Worm (Caenorhabditis elegans): ENCODE data around the gene srp-1.
A peak's percentile ranks its signal among the peaks of the same experiment; 100 is the strongest.

The srp-1 gene

DNA sequence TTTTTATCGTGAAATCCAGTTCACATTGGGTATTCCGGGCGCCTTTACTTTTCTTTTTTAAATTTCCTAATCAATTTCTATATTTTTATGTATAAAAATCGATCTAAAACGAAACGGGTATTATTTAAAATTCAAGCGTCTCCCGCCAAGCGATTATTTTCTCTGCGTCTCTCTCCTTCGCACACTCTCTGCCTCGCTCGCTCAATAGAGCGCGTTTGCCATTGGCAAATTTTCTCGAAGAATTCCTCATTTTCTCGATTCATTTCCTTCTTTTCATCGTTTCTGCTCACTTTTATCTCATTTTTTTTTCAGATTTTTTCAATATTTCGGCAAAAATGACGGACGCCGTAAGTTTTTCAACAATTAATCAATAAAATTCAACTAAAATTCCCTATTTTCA lies 20.2 kb downstream of the srp-1 start, which contains the start of gene sti-1:
Gene sti-1, plus strand, starts transcription at position 263 of the 400 bp plus-strand sequence.
- TF ChIP-seq cog-1 (tag; optimal IDR thresholded peaks at IDR 0.05), result peak; percentile 68
- no peak for TF ChIP-seq ztf-23 (GFP tag; IDR thresholded peaks at IDR 0.05)
- peak; percentile 18 for TF ChIP-seq med-1 (GFP tag; optimal IDR thresholded peaks at IDR 0.05; ENCODE audit: insufficient read depth)

DNA sequence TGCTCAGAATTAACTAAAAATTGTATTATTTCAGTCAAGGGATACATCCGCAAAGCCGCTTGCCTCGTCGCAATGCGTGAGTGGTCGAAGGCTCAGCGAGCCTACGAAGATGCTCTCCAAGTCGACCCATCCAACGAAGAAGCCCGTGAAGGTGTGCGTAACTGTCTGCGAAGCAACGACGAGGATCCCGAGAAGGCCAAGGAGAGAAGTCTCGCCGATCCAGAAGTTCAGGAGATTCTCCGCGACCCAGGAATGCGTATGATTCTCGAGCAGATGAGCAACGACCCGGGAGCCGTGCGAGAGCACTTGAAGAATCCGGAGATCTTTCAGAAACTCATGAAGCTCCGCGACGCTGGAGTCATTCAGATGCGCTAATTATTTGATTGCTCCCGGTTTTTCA lies 21.3 kb downstream of the srp-1 start:
- TF ChIP-seq ref-1 (GFP tag; conservative IDR thresholded peaks at IDR 0.05) (no peak), ztf-23 (GFP tag; IDR thresholded peaks at IDR 0.05) (no peak), med-1 (GFP tag; optimal IDR thresholded peaks at IDR 0.05; ENCODE audit: insufficient read depth) (no peak), klf-2 (GFP tag; conservative IDR thresholded peaks at IDR 0.05) (no peak), flt-1 (GFP tag; IDR thresholded peaks at IDR 0.05) (no peak), tab-1 (GFP tag; IDR thresholded peaks at IDR 0.05) (no peak), T22C8.4 (GFP tag; IDR thresholded peaks at IDR 0.05) (no peak), ztf-29 (GFP tag; IDR thresholded peaks at IDR 0.05) (no peak), cog-1 (tag; optimal IDR thresholded peaks at IDR 0.05) (no peak)

DNA sequence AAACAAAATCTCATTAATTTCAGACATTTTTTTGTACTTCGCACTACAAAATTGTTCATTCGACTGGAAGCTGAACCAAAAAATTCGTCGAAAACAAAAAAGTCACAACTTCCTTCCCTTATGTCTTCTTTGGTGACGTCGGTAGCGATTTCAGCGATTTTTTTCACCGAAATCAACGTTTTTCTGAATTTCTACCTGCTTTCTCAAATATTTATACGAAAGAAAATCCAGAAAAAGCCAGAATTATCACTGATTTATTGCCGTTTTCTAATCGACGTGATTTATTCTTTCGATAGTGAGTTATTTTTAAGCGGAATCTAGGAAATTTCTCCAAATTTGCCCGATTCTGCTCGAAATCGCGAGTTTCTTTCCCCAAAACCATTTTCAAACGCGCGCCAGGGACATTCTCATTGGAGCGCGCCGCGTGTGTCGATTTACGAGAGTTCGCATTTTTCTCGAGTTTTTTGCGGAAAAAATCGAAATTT lies 21.8 kb downstream of the srp-1 start, which contains the start of gene srbc-58:
Gene srbc-58, plus strand, starts transcription at position 121 of the 485 bp plus-strand sequence.
- TF ChIP-seq tab-1 (GFP tag; IDR thresholded peaks at IDR 0.05) (no peak), T22C8.4 (GFP tag; IDR thresholded peaks at IDR 0.05) (no peak), med-1 (GFP tag; optimal IDR thresholded peaks at IDR 0.05; ENCODE audit: insufficient read depth) (no peak)

DNA sequence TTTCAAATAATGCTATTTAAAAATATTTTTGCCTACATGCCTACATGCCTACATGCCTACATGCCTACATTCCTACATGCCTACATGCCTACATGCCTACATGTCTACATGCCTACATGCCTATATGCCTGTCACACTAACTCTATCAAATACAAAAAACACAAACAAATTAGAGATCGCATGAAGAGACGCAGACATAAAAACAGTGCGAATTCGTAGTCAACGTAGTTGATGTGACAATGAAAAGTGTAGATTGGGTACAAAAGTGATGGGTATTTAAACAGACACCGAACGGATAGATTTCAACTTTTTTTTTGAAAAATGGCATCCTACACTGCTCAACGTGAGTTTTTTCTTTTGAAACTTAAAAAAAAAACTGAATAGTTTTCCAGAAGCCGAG lies 24.2 kb downstream of the srp-1 start, which contains the start of gene R09E12.9:
Gene R09E12.9, plus strand, starts transcription at position 316 of the 400 bp plus-strand sequence.
- TF ChIP-seq ref-1 (GFP tag; conservative IDR thresholded peaks at IDR 0.05) (no peak), klf-2 (GFP tag; conservative IDR thresholded peaks at IDR 0.05) (no peak), T22C8.4 (GFP tag; IDR thresholded peaks at IDR 0.05) (no peak), ztf-29 (GFP tag; IDR thresholded peaks at IDR 0.05) (no peak), flt-1 (GFP tag; IDR thresholded peaks at IDR 0.05) (no peak), cog-1 (tag; optimal IDR thresholded peaks at IDR 0.05) (no peak), tab-1 (GFP tag; IDR thresholded peaks at IDR 0.05) (no peak), ztf-23 (GFP tag; IDR thresholded peaks at IDR 0.05) (no peak), med-1 (GFP tag; optimal IDR thresholded peaks at IDR 0.05; ENCODE audit: insufficient read depth) (no peak)

DNA sequence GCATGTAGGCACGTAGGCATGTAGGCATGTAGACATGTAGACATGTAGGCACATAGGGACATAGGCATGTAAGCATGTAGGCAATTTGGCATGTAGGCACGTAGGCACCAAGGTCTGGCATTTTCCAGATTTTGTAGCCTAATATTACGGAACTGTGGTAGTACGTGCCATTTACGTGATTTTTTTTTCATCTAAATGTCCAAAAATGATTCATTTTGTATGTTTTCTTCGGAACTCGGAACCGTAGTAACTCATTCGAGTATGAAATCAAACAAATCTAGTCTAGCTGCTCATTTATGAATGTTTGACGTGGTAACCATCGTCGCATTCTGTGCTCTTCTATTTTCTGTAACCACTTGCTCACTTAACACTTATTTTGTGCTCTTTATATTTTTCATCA lies 25.3 kb downstream of the srp-1 start, which contains the start of gene srbc-59:
Gene srbc-59, plus strand, starts transcription at position 301 of the 400 bp plus-strand sequence.
- no peak for TF ChIP-seq ztf-23 (GFP tag; IDR thresholded peaks at IDR 0.05)
- no peak for TF ChIP-seq T22C8.4 (GFP tag; IDR thresholded peaks at IDR 0.05)
- TF ChIP-seq ztf-29 (GFP tag; IDR thresholded peaks at IDR 0.05), result no peak
- TF ChIP-seq flt-1 (GFP tag; IDR thresholded peaks at IDR 0.05), result no peak
- TF ChIP-seq tab-1 (GFP tag; IDR thresholded peaks at IDR 0.05), result no peak
- TF ChIP-seq cog-1 (tag; optimal IDR thresholded peaks at IDR 0.05), result no peak

DNA sequence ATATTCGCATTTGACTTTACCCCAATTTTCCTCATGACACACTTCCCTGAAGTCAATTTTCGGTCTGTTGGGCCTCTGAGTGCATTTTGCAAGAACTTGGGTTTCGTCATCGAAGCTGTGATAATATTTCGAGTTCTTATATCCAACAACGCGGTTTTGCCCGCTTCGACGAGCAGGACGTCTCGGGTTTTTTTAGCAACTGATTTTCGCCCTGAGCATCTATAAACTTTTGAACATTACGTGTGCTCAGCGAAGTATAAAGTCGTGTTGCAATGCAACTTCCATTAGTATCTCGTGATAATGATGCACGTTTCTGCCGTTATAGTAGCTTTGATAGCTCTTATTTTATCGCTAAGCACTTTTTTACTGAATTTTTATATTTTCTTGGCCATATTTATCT lies 26.9 kb downstream of the srp-1 start, which contains the start of gene srbc-60:
Gene srbc-60, plus strand, starts transcription at position 301 of the 400 bp plus-strand sequence.
- TF ChIP-seq ztf-23 (GFP tag; IDR thresholded peaks at IDR 0.05) (no peak), T22C8.4 (GFP tag; IDR thresholded peaks at IDR 0.05) (no peak), klf-2 (GFP tag; conservative IDR thresholded peaks at IDR 0.05) (no peak), cog-1 (tag; optimal IDR thresholded peaks at IDR 0.05) (no peak), flt-1 (GFP tag; IDR thresholded peaks at IDR 0.05) (no peak), ref-1 (GFP tag; conservative IDR thresholded peaks at IDR 0.05) (no peak), tab-1 (GFP tag; IDR thresholded peaks at IDR 0.05) (no peak), ztf-29 (GFP tag; IDR thresholded peaks at IDR 0.05) (no peak), med-1 (GFP tag; optimal IDR thresholded peaks at IDR 0.05; ENCODE audit: insufficient read depth) (no peak)

DNA sequence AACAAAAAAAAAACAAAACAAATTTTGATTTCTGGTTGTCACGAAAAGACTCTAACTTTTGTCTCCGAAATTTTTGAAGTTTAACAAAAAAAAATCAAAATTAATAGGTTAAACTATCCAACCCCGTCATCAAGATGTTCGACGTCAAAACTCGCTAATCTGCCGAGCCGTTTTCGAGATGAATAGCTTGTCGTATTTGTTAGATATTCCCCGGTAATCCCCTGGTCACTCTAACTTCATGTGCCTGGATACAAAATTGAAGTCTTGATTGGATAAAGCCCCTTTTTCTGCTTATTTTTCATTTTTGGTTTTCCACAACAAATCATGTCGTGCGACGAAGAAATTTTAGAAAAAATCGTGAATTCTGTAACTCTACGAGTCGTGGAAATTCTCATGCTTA lies 29.3 kb downstream of the srp-1 start, which contains the start of gene srab-16:
Gene srab-16, plus strand, starts transcription at position 301 of the 400 bp plus-strand sequence.
- TF ChIP-seq med-1 (GFP tag; optimal IDR thresholded peaks at IDR 0.05; ENCODE audit: insufficient read depth) (no peak), cog-1 (tag; optimal IDR thresholded peaks at IDR 0.05) (no peak), ztf-23 (GFP tag; IDR thresholded peaks at IDR 0.05) (no peak), tab-1 (GFP tag; IDR thresholded peaks at IDR 0.05) (no peak), T22C8.4 (GFP tag; IDR thresholded peaks at IDR 0.05) (no peak), ztf-29 (GFP tag; IDR thresholded peaks at IDR 0.05) (no peak), ref-1 (GFP tag; conservative IDR thresholded peaks at IDR 0.05) (no peak), klf-2 (GFP tag; conservative IDR thresholded peaks at IDR 0.05) (no peak), flt-1 (GFP tag; IDR thresholded peaks at IDR 0.05) (no peak)

DNA sequence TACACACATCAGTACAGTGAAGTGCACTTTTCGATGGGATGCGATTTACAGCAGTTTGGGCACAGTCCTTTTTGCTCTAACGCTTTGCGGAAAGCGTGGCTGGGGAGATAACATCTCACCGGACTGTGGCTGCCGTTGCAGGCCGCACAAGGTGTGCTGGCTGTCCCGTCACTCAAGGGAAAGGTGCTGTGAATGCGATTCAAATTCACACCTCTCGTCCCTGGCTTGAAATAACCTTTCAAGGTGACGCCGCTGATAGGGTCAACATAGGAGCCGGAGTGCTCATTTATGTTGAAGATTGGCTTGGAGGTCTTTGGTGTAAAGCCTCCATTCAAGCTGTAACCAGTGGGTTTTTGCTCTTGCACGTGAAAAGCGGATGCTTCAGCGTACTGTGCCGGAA lies 41.0 kb downstream of the srp-1 start:
- TF ChIP-seq flt-1 (GFP tag; IDR thresholded peaks at IDR 0.05) (no peak), cog-1 (tag; optimal IDR thresholded peaks at IDR 0.05) (no peak), T22C8.4 (GFP tag; IDR thresholded peaks at IDR 0.05) (no peak), med-1 (GFP tag; optimal IDR thresholded peaks at IDR 0.05; ENCODE audit: insufficient read depth) (no peak), ztf-23 (GFP tag; IDR thresholded peaks at IDR 0.05) (no peak), klf-2 (GFP tag; conservative IDR thresholded peaks at IDR 0.05) (no peak), tab-1 (GFP tag; IDR thresholded peaks at IDR 0.05) (no peak), ztf-29 (GFP tag; IDR thresholded peaks at IDR 0.05) (no peak), ref-1 (GFP tag; conservative IDR thresholded peaks at IDR 0.05) (no peak)

DNA sequence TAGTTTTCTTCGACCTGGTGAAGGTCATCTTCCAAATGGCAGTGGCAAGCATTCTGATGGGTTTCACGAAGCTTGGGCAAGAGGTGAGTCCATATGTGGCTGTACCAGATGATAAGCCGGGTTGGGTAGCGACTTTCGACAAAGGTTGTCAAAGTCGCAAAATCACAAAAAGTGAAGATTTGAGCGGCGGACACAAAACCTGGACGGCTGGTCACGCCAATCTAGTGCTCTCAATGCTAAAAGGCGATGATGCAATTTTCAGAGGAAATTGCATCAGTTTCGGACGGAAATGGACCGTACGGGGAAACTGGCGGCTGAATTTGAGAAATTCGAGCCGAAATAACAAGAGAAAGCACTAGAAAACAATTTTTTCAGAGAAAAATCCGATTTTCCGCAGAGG lies 44.2 kb downstream of the srp-1 start:
- TF ChIP-seq med-1 (GFP tag; optimal IDR thresholded peaks at IDR 0.05; ENCODE audit: insufficient read depth), result no peak
- TF ChIP-seq flt-1 (GFP tag; IDR thresholded peaks at IDR 0.05), result no peak
- TF ChIP-seq ztf-29 (GFP tag; IDR thresholded peaks at IDR 0.05), result no peak
- TF ChIP-seq klf-2 (GFP tag; conservative IDR thresholded peaks at IDR 0.05), result no peak
- no peak for TF ChIP-seq ztf-23 (GFP tag; IDR thresholded peaks at IDR 0.05)
- no peak for TF ChIP-seq tab-1 (GFP tag; IDR thresholded peaks at IDR 0.05)
- TF ChIP-seq cog-1 (tag; optimal IDR thresholded peaks at IDR 0.05), result no peak
- no peak for TF ChIP-seq ref-1 (GFP tag; conservative IDR thresholded peaks at IDR 0.05)
- no peak for TF ChIP-seq T22C8.4 (GFP tag; IDR thresholded peaks at IDR 0.05)

DNA sequence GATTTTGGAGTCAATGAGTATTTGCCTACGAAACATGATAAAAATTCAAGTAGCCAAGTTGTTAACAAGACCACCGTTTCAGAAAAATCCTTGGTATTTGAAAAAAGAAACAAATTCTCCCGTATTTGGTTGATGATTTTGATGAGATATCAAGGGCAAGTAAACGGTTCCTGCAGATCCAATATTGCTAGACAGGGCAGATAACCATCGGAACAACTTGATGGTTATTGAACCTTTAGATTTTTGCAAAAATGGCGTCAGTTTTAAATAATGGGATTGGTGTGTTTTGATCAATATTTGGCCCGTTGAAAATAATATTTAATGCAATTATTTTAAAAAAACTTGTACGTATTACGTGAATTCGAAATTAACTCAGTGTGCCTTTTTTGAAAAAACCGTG lies 47.2 kb downstream of the srp-1 start:
- TF ChIP-seq ref-1 (GFP tag; conservative IDR thresholded peaks at IDR 0.05), result no peak
- TF ChIP-seq med-1 (GFP tag; optimal IDR thresholded peaks at IDR 0.05; ENCODE audit: insufficient read depth), result no peak
- no peak for TF ChIP-seq tab-1 (GFP tag; IDR thresholded peaks at IDR 0.05)
- TF ChIP-seq ztf-23 (GFP tag; IDR thresholded peaks at IDR 0.05), result no peak
